Worm (Caenorhabditis elegans) whole organism, L4 larva: ENCODE data around the gene T07F10.5.

Source experiments
- jun-1 ChIP-seq: fragments of 150-350 bp; optimal IDR thresholded peaks from 2 replicates; lab custom pipeline; 2014; ENCODE audit warnings: missing biosample characterization, missing genetic modification reagents, missing genetic modification characterization
- mxl-2 ChIP-seq: fragments of 200-800 bp; sonication (Bioruptor generic); conservative IDR thresholded peaks from 2 replicates; pipeline ENCODE4 v1.3.6; 2022; ENCODE audit warnings: missing genetic modification reagents, missing genetic modification characterization, missing compliant biosample characterization
- snpc-4 ChIP-seq: fragments of 150-350 bp; optimal IDR thresholded peaks from 2 replicates; lab custom pipeline; 2014; ENCODE audit warnings: missing biosample characterization, missing genetic modification characterization
- unc-39 ChIP-seq: sonication (generic microtip); optimal IDR thresholded peaks from 2 replicates; lab custom pipeline; 2017; ENCODE audit warnings: missing biosample characterization, missing genetic modification characterization

ce11 chrV:12871753-12872152, 6.0 kb downstream of the T07F10.5 start, which contains the start of gene bus-19:
- TF ChIP-seq snpc-4 (tag; lab: Kevin White, UChicago) (no peak), unc-39 (tag; lab: Kevin White, UChicago) (no peak), mxl-2 (no peak), jun-1 (tag; lab: Kevin White, UChicago) (no peak)
